Fruit fly (Drosophila melanogaster) whole organism, pupa: Measurements from ENCODE around the gene Odj.

Experiments
- CG10348 ChIP-seq: fragments of 200-800 bp; sonication (Bioruptor generic); IDR thresholded peaks from 2 replicates; pipeline ENCODE4 v1.3.6; 2022; ENCODE audit warnings: missing biosample characterization, missing genetic modification characterization
- CG12605 ChIP-seq: fragments of 200-800 bp; sonication (Bioruptor generic); IDR thresholded peaks from 2 replicates; pipeline ENCODE4 v1.3.6; 2022; ENCODE audit warnings: missing biosample characterization, missing genetic modification characterization
- CG13204 ChIP-seq: fragments of 200-800 bp; sonication (Bioruptor generic); optimal IDR thresholded peaks from 2 replicates; lab custom pipeline; 2018; ENCODE audit warnings: missing biosample characterization, mild to moderate bottlenecking, missing genetic modification characterization, moderate library complexity
- CG14655 ChIP-seq: fragments of 200-800 bp; sonication (Bioruptor generic); optimal IDR thresholded peaks from 3 replicates; lab custom pipeline; 2017; ENCODE audit warnings: mild to moderate bottlenecking, missing biosample characterization, missing genetic modification reagents, missing genetic modification characterization
- CG15710 ChIP-seq: fragments of 200-800 bp; sonication (Bioruptor generic); optimal IDR thresholded peaks from 2 replicates; lab custom pipeline; 2018; ENCODE audit warnings: missing biosample characterization, mild to moderate bottlenecking, missing genetic modification characterization, moderate library complexity
- CG17806 ChIP-seq: fragments of 200-800 bp; sonication (Bioruptor generic); optimal IDR thresholded peaks from 2 replicates; lab custom pipeline; 2018; ENCODE audit warnings: missing biosample characterization, mild to moderate bottlenecking, missing genetic modification characterization, moderate library complexity
- CG32121 ChIP-seq: fragments of 200-800 bp; sonication (Bioruptor generic); IDR thresholded peaks from 2 replicates; pipeline ENCODE4 v1.3.6; 2022; ENCODE audit warnings: missing biosample characterization, missing genetic modification characterization
- CG34367 ChIP-seq: fragments of 200-800 bp; sonication (Bioruptor generic); optimal IDR thresholded peaks from 2 replicates; lab custom pipeline; 2018; ENCODE audit warnings: missing biosample characterization, mild to moderate bottlenecking, missing genetic modification characterization
- CG4496 ChIP-seq: fragments of 200-800 bp; sonication (Bioruptor generic); IDR thresholded peaks from 3 replicates; pipeline ENCODE4 v1.3.6; 2022; ENCODE audit warnings: missing biosample characterization, missing genetic modification characterization
- CG8159 ChIP-seq: fragments of 200-800 bp; sonication (Bioruptor generic); optimal IDR thresholded peaks from 3 replicates; lab custom pipeline; 2018; ENCODE audit warnings: missing biosample characterization, mild to moderate bottlenecking, missing genetic modification characterization, moderate library complexity
- CG8301 ChIP-seq: fragments of 200-800 bp; sonication (Bioruptor generic); optimal IDR thresholded peaks from 2 replicates; lab custom pipeline; 2018; ENCODE audit warnings: missing biosample characterization, mild to moderate bottlenecking, missing genetic modification characterization
- CG9948 ChIP-seq: fragments of 200-800 bp; sonication (Bioruptor generic); optimal IDR thresholded peaks from 2 replicates; lab custom pipeline; 2018; ENCODE audit warnings: missing biosample characterization, mild to moderate bottlenecking, missing genetic modification characterization, moderate library complexity
- D1 ChIP-seq: fragments of 200-800 bp; sonication (Bioruptor generic); optimal IDR thresholded peaks from 2 replicates; lab custom pipeline; 2018; ENCODE audit warnings: missing biosample characterization, mild to moderate bottlenecking, missing genetic modification characterization, moderate library complexity
- EcR ChIP-seq: fragments of 200-800 bp; sonication (Bioruptor generic); optimal IDR thresholded peaks from 3 replicates; lab custom pipeline; 2019; ENCODE audit warnings: missing biosample characterization, missing genetic modification characterization, mild to moderate bottlenecking, moderate library complexity, missing genetic modification reagents
- Ets98B ChIP-seq: fragments of 200-800 bp; sonication (Bioruptor generic); IDR thresholded peaks from 2 replicates; pipeline ENCODE4 v1.3.6; 2022; ENCODE audit warnings: missing biosample characterization, missing genetic modification characterization
- Pif1A ChIP-seq: fragments of 200-800 bp; sonication (Bioruptor generic); optimal IDR thresholded peaks from 3 replicates; lab custom pipeline; 2016; ENCODE audit warnings: missing biosample characterization, missing genetic modification characterization
- Pif1B ChIP-seq: fragments of 200-800 bp; sonication (Bioruptor generic); optimal IDR thresholded peaks from 3 replicates; lab custom pipeline; 2016; ENCODE audit warnings: missing biosample characterization, missing genetic modification characterization
- Snoo ChIP-seq: fragments of 200-800 bp; sonication (Bioruptor generic); optimal IDR thresholded peaks from 3 replicates; lab custom pipeline; 2017; ENCODE audit warnings: missing biosample characterization, mild to moderate bottlenecking, missing genetic modification characterization, inconsistent platforms
- fd96Ca ChIP-seq: fragments of 200-800 bp; sonication (Bioruptor generic); IDR thresholded peaks from 3 replicates; pipeline ENCODE4 v1.3.6; 2022; ENCODE audit warnings: missing biosample characterization, missing genetic modification characterization
- gl ChIP-seq: fragments of 200-800 bp; sonication (Bioruptor generic); optimal IDR thresholded peaks from 2 replicates; lab custom pipeline; 2018; ENCODE audit warnings: missing biosample characterization, mild to moderate bottlenecking, missing genetic modification characterization
- rn ChIP-seq: fragments of 200-800 bp; sonication (Bioruptor generic); IDR thresholded peaks from 2 replicates; pipeline ENCODE4 v1.3.6; 2022; ENCODE audit warnings: missing biosample characterization, missing genetic modification characterization

Odj gene

dm6 chr3R:17821744-17822143, 12.7 kb upstream of the Odj start:
- no peak for TF ChIP-seq CG8301 (tag; lab: Kevin White, UChicago)
- no peak for TF ChIP-seq CG9948 (tag; lab: Kevin White, UChicago)
- TF ChIP-seq CG10348 (GFP tag; lab: Robert Waterston, UW) = no peak
- no peak for TF ChIP-seq fd96Ca (GFP tag; lab: Robert Waterston, UW)
- no peak for TF ChIP-seq CG4496 (GFP tag; lab: Robert Waterston, UW)
- no peak for TF ChIP-seq CG14655 (GFP tag; lab: Kevin White, UChicago)
- TF ChIP-seq Pif1B (GFP tag; lab: Kevin White, UChicago) = no peak
- TF ChIP-seq D1 = no peak
- TF ChIP-seq EcR (GFP tag; lab: Kevin White, UChicago) = no peak
- TF ChIP-seq CG32121 = no peak
- TF ChIP-seq Pif1A (GFP tag; lab: Kevin White, UChicago) = no peak

- TF ChIP-seq CG14655 (GFP tag; lab: Kevin White, UChicago) = no peak
- TF ChIP-seq CG10348 (GFP tag; lab: Robert Waterston, UW) = no peak
- no peak for TF ChIP-seq Snoo
- TF ChIP-seq Pif1A (GFP tag; lab: Kevin White, UChicago) = no peak
- no peak for TF ChIP-seq gl (tag; lab: Kevin White, UChicago)
- no peak for TF ChIP-seq CG32121
- no peak for TF ChIP-seq CG4496 (GFP tag; lab: Robert Waterston, UW)
- TF ChIP-seq Ets98B (GFP tag; lab: Robert Waterston, UW) = no peak
- no peak for TF ChIP-seq EcR (GFP tag; lab: Kevin White, UChicago)
- TF ChIP-seq CG15710 = no peak
- no peak for TF ChIP-seq CG9948 (tag; lab: Kevin White, UChicago)
- no peak for TF ChIP-seq CG34367 (tag; lab: Kevin White, UChicago)
- TF ChIP-seq fd96Ca (GFP tag; lab: Robert Waterston, UW) = no peak
- no peak for TF ChIP-seq D1
- no peak for TF ChIP-seq CG8301 (tag; lab: Kevin White, UChicago)
- no peak for TF ChIP-seq CG8159 (tag; lab: Kevin White, UChicago)
- TF ChIP-seq rn (GFP tag; lab: Robert Waterston, UW) = no peak
- TF ChIP-seq Pif1B (GFP tag; lab: Kevin White, UChicago) = no peak
- TF ChIP-seq CG17806 = no peak
- TF ChIP-seq CG12605 (GFP tag; lab: Robert Waterston, UW) = no peak
Measured at dm6 chr3R:17818803-17819202, 9.8 kb upstream of the Odj start.

dm6 chr3R:17814191-17814923, 5.3 kb upstream of the Odj start:
- TF ChIP-seq Snoo (no peak), CG4496 (GFP tag; lab: Robert Waterston, UW) (peak; percentile 37; the same call in 1 of the 3 replicates), CG10348 (GFP tag; lab: Robert Waterston, UW) (no peak), fd96Ca (GFP tag; lab: Robert Waterston, UW) (no peak), CG34367 (tag; lab: Kevin White, UChicago) (no peak), CG14655 (GFP tag; lab: Kevin White, UChicago) (peak; percentile 73), CG17806 (peak; percentile 30), EcR (GFP tag; lab: Kevin White, UChicago) (peak; percentile 10), CG8301 (tag; lab: Kevin White, UChicago) (peak; percentile 52)
- TF ChIP-seq, all 21 proteins: peak for 5

- no peak for TF ChIP-seq CG9948 (tag; lab: Kevin White, UChicago)
- TF ChIP-seq rn (GFP tag; lab: Robert Waterston, UW) = no peak
- no peak for TF ChIP-seq CG4496 (GFP tag; lab: Robert Waterston, UW)
- TF ChIP-seq EcR (GFP tag; lab: Kevin White, UChicago) = no peak
- no peak for TF ChIP-seq Pif1A (GFP tag; lab: Kevin White, UChicago)
- TF ChIP-seq CG17806 = no peak
- no peak for TF ChIP-seq CG34367 (tag; lab: Kevin White, UChicago)
Measured at dm6 chr3R:17812477-17812876, 3.5 kb upstream of the Odj start.

dm6 chr3R:17811707-17812099, 2.7 kb upstream of the Odj start:
- no peak for TF ChIP-seq CG9948 (tag; lab: Kevin White, UChicago)
- TF ChIP-seq CG10348 (GFP tag; lab: Robert Waterston, UW) = no peak
- no peak for TF ChIP-seq Ets98B (GFP tag; lab: Robert Waterston, UW)
- TF ChIP-seq Snoo = no peak
- no peak for TF ChIP-seq CG34367 (tag; lab: Kevin White, UChicago)
- TF ChIP-seq CG4496 (GFP tag; lab: Robert Waterston, UW) = no peak
- TF ChIP-seq CG32121 = no peak
- no peak for TF ChIP-seq CG13204 (GFP tag; lab: Kevin White, UChicago)
- no peak for TF ChIP-seq CG17806
- no peak for TF ChIP-seq Pif1B (GFP tag; lab: Kevin White, UChicago)
- TF ChIP-seq CG15710 = no peak
- no peak for TF ChIP-seq fd96Ca (GFP tag; lab: Robert Waterston, UW)
- TF ChIP-seq D1 = no peak
- no peak for TF ChIP-seq CG8301 (tag; lab: Kevin White, UChicago)
- TF ChIP-seq EcR (GFP tag; lab: Kevin White, UChicago) = no peak
- TF ChIP-seq gl (tag; lab: Kevin White, UChicago) = no peak
- TF ChIP-seq CG8159 (tag; lab: Kevin White, UChicago) = no peak
- no peak for TF ChIP-seq Pif1A (GFP tag; lab: Kevin White, UChicago)
- no peak for TF ChIP-seq rn (GFP tag; lab: Robert Waterston, UW)
- TF ChIP-seq CG14655 (GFP tag; lab: Kevin White, UChicago) = no peak
- TF ChIP-seq, all 21 proteins: peak for 0
